Worm (Caenorhabditis elegans) whole organism, young adult: ENCODE data around the gene C40H1.3.

ENCODE experiments used
- B0261.1 ChIP-seq: sonication (generic microtip); optimal IDR thresholded peaks from 2 replicates; lab custom pipeline; 2016; ENCODE audit warnings: mild to moderate bottlenecking, missing genetic modification characterization, moderate library complexity, missing compliant biosample characterization
- C06A6.2 ChIP-seq: fragments of 200-800 bp; sonication (Bioruptor generic); conservative IDR thresholded peaks from 2 replicates; pipeline ENCODE4 v1.3.6; 2022; ENCODE audit warnings: missing genetic modification characterization, missing compliant biosample characterization
- F10E7.11 ChIP-seq: sonication (generic microtip); optimal IDR thresholded peaks from 2 replicates; lab custom pipeline; 2017; ENCODE audit warnings: mild to moderate bottlenecking, missing genetic modification characterization, moderate library complexity, missing compliant biosample characterization
- F37B4.10 ChIP-seq: fragments of 200-800 bp; sonication (Bioruptor generic); IDR thresholded peaks from 2 replicates; pipeline ENCODE4 v1.3.6; 2022; ENCODE audit warnings: missing genetic modification characterization, missing compliant biosample characterization
- F39B2.1 ChIP-seq: fragments of 200-800 bp; sonication (Bioruptor generic); IDR thresholded peaks from 2 replicates; pipeline ENCODE4 v1.3.6; 2022; ENCODE audit warnings: missing genetic modification reagents, missing genetic modification characterization, missing compliant biosample characterization
- K12H6.12 ChIP-seq: fragments of 200-800 bp; sonication (Bioruptor generic); optimal IDR thresholded peaks from 2 replicates; lab custom pipeline; 2018; ENCODE audit warnings: mild to moderate bottlenecking, missing genetic modification characterization, missing compliant biosample characterization
- Y53F4B.3 ChIP-seq: fragments of 200-800 bp; sonication (Bioruptor generic); IDR thresholded peaks from 2 replicates; pipeline ENCODE4 v1.3.6; 2022; ENCODE audit warnings: missing genetic modification reagents, missing genetic modification characterization, missing compliant biosample characterization
- Y56A3A.18 ChIP-seq: fragments of 200-800 bp; sonication (Bioruptor generic); IDR thresholded peaks from 2 replicates; pipeline ENCODE4 v1.3.6; 2022; ENCODE audit warnings: missing genetic modification reagents, missing genetic modification characterization, missing compliant biosample characterization
- Y95B8A.8 ChIP-seq: fragments of 200-800 bp; sonication (Bioruptor generic); IDR thresholded peaks from 2 replicates; pipeline ENCODE4 v1.3.6; 2022; ENCODE audit warnings: missing genetic modification reagents, missing genetic modification characterization, missing compliant biosample characterization
- aptf-3 ChIP-seq: fragments of 200-800 bp; sonication (Bioruptor generic); IDR thresholded peaks from 2 replicates; pipeline ENCODE4 v1.3.6; 2022; ENCODE audit warnings: missing genetic modification characterization, missing compliant biosample characterization
- attf-5 ChIP-seq: fragments of 200-800 bp; sonication (Bioruptor generic); optimal IDR thresholded peaks from 2 replicates; lab custom pipeline; 2018; ENCODE audit warnings: mild to moderate bottlenecking, missing genetic modification characterization, missing compliant biosample characterization
- attf-6 ChIP-seq: fragments of 200-800 bp; sonication (Bioruptor generic); IDR thresholded peaks from 2 replicates; pipeline ENCODE4 v1.3.6; 2022; ENCODE audit warnings: missing genetic modification reagents, missing genetic modification characterization, missing compliant biosample characterization
- bed-1 ChIP-seq: fragments of 200-800 bp; sonication (Bioruptor generic); IDR thresholded peaks from 2 replicates; pipeline ENCODE4 v1.3.6; 2022; ENCODE audit warnings: missing genetic modification reagents, missing genetic modification characterization, missing compliant biosample characterization
- cebp-1 ChIP-seq, 2 experiments: fragments of 200-800 bp in 1 of 2; sonication (Bioruptor generic) in 1 of 2; sonication (generic microtip) in 1 of 2; IDR thresholded peaks in 1 of 2; optimal IDR thresholded peaks in 1 of 2; 2 replicates each; pipeline versions ENCODE4 v1.3.6 to Lab custom; 2017 to 2022; ENCODE audit warnings: missing compliant biosample characterization in 2 of 2, missing genetic modification characterization in 2 of 2, mild to moderate bottlenecking in 1 of 2, missing genetic modification reagents in 1 of 2, moderate library complexity in 1 of 2
- ceh-40 ChIP-seq: fragments of 200-800 bp; sonication (Bioruptor generic); IDR thresholded peaks from 2 replicates; pipeline ENCODE4 v1.3.6; 2022; ENCODE audit warnings: missing genetic modification characterization, missing compliant biosample characterization
- ceh-58 ChIP-seq: fragments of 200-800 bp; sonication (Bioruptor generic); IDR thresholded peaks from 2 replicates; pipeline ENCODE4 v1.3.6; 2022; ENCODE audit warnings: missing genetic modification characterization, missing compliant biosample characterization
- ceh-79 ChIP-seq: sonication (generic microtip); optimal IDR thresholded peaks from 2 replicates; lab custom pipeline; 2017; ENCODE audit warnings: mild to moderate bottlenecking, missing genetic modification characterization, missing compliant biosample characterization
- dox-1 ChIP-seq: fragments of 200-800 bp; sonication (Bioruptor generic); IDR thresholded peaks from 2 replicates; pipeline ENCODE4 v1.3.6; 2022; ENCODE audit warnings: missing genetic modification reagents, missing genetic modification characterization, missing compliant biosample characterization
- dpl-1 ChIP-seq: fragments of 150-350 bp; optimal IDR thresholded peaks from 2 replicates; lab custom pipeline; 2014; ENCODE audit warnings: missing biosample characterization, missing genetic modification reagents, missing genetic modification characterization
- egl-18 ChIP-seq: fragments of 200-800 bp; sonication (Bioruptor generic); IDR thresholded peaks from 2 replicates; pipeline ENCODE4 v1.3.6; 2022; ENCODE audit warnings: missing genetic modification reagents, missing genetic modification characterization, missing compliant biosample characterization
- egl-44 ChIP-seq: fragments of 200-800 bp; sonication (Bioruptor generic); IDR thresholded peaks from 2 replicates; pipeline ENCODE4 v1.3.6; 2022; ENCODE audit warnings: missing genetic modification reagents, missing genetic modification characterization, missing compliant biosample characterization
- him-1 ChIP-seq: sonication (generic microtip); optimal IDR thresholded peaks from 2 replicates; lab custom pipeline; 2016; ENCODE audit warnings: missing genotype, missing genetic modification reagents, missing genetic modification characterization, missing compliant biosample characterization
- hlh-26 ChIP-seq: fragments of 200-800 bp; sonication (Bioruptor generic); conservative IDR thresholded peaks from 2 replicates; pipeline ENCODE4 v1.3.6; 2022; ENCODE audit warnings: missing genetic modification reagents, missing genetic modification characterization, missing compliant biosample characterization
- hmg-20 ChIP-seq: fragments of 200-800 bp; sonication (Bioruptor generic); IDR thresholded peaks from 2 replicates; pipeline ENCODE4 v1.3.6; 2022; ENCODE audit warnings: missing genetic modification reagents, missing genetic modification characterization, missing compliant biosample characterization
- hsf-1 ChIP-seq: fragments of 200-800 bp; sonication (Bioruptor generic); IDR thresholded peaks from 2 replicates; pipeline ENCODE4 v1.3.6; 2022; ENCODE audit warnings: missing genetic modification reagents, missing genetic modification characterization, missing compliant biosample characterization
- lag-1 ChIP-seq: fragments of 200-800 bp; sonication (Bioruptor generic); IDR thresholded peaks from 2 replicates; pipeline ENCODE4 v1.3.6; 2022; ENCODE audit warnings: missing genetic modification reagents, missing genetic modification characterization, missing compliant biosample characterization
- let-607 ChIP-seq, 2 experiments: fragments of 200-800 bp in 1 of 2; sonication (Bioruptor generic) in 1 of 2; sonication (generic microtip) in 1 of 2; optimal IDR thresholded peaks; 2 replicates each; lab custom pipeline; 2016 to 2018; ENCODE audit warnings: mild to moderate bottlenecking in 2 of 2, missing compliant biosample characterization in 2 of 2, missing genetic modification characterization in 2 of 2, moderate library complexity in 2 of 2, missing genotype in 1 of 2
- lin-35 ChIP-seq, 3 experiments: fragments of 150-350 bp in 2 of 3; sonication (generic microtip) in 1 of 3; optimal IDR thresholded peaks; 2 replicates each; lab custom pipeline; 2014 to 2018; ENCODE audit warnings: missing biosample characterization in 3 of 3, missing genetic modification characterization in 3 of 3, missing genetic modification reagents in 3 of 3
- lsy-27 ChIP-seq: sonication (generic microtip); optimal IDR thresholded peaks from 2 replicates; lab custom pipeline; 2017; ENCODE audit warnings: missing genetic modification characterization, mild to moderate bottlenecking, missing compliant biosample characterization, antibody characterized with exemption, missing genotype, borderline replicate concordance; ENCODE audit not compliant: insufficient read depth
- madf-6 ChIP-seq: fragments of 200-800 bp; sonication (Bioruptor generic); IDR thresholded peaks from 2 replicates; pipeline ENCODE4 v1.3.6; 2022; ENCODE audit warnings: missing genetic modification reagents, missing genetic modification characterization, missing compliant biosample characterization
- mel-28 ChIP-seq: sonication (generic microtip); optimal IDR thresholded peaks from 2 replicates; lab custom pipeline; 2016; ENCODE audit warnings: borderline replicate concordance, mild to moderate bottlenecking, missing genetic modification characterization, missing compliant biosample characterization
- mxl-1 ChIP-seq: sonication (generic microtip); optimal IDR thresholded peaks from 2 replicates; lab custom pipeline; 2016; ENCODE audit warnings: missing genetic modification characterization, missing compliant biosample characterization
- nfyb-1 ChIP-seq: fragments of 200-800 bp; sonication (Bioruptor generic); IDR thresholded peaks from 2 replicates; pipeline ENCODE4 v1.3.6; 2022; ENCODE audit warnings: missing genetic modification reagents, missing genetic modification characterization, missing compliant biosample characterization
- nhr-179 ChIP-seq: sonication (generic microtip); optimal IDR thresholded peaks from 2 replicates; lab custom pipeline; 2016; ENCODE audit warnings: mild to moderate bottlenecking, missing genetic modification characterization, missing compliant biosample characterization
- nhr-90 ChIP-seq: sonication (generic microtip); optimal IDR thresholded peaks from 2 replicates; lab custom pipeline; 2016; ENCODE audit warnings: missing genotype, mild to moderate bottlenecking, missing genetic modification characterization, missing compliant biosample characterization
- pbrm-1 ChIP-seq: fragments of 200-800 bp; sonication (Bioruptor generic); IDR thresholded peaks from 2 replicates; pipeline ENCODE4 v1.3.6; 2022; ENCODE audit warnings: missing genetic modification reagents, missing genetic modification characterization, missing compliant biosample characterization
- snpc-3.4 ChIP-seq: sonication (generic microtip); optimal IDR thresholded peaks from 2 replicates; lab custom pipeline; 2017; ENCODE audit warnings: missing genetic modification characterization, mild to moderate bottlenecking, missing compliant biosample characterization, antibody characterized with exemption, moderate library complexity, missing genotype, missing genetic modification reagents
- snpc-4 ChIP-seq, 5 experiments: fragments of 150-350 bp in 1 of 5; sonication (generic microtip) in 4 of 5; optimal IDR thresholded peaks; 2 replicates each; lab custom pipeline; 2014 to 2018; ENCODE audit warnings: missing genetic modification characterization in 5 of 5, missing biosample characterization in 3 of 5, antibody characterized with exemption in 2 of 5, mild to moderate bottlenecking in 2 of 5, missing compliant biosample characterization in 2 of 5, missing genotype in 2 of 5, moderate library complexity in 2 of 5, missing genetic modification reagents in 1 of 5
- somi-1 ChIP-seq: fragments of 200-800 bp; sonication (Bioruptor generic); optimal IDR thresholded peaks from 2 replicates; lab custom pipeline; 2018; ENCODE audit warnings: mild to moderate bottlenecking, missing genetic modification characterization, missing compliant biosample characterization
- zfh-2 ChIP-seq: fragments of 200-800 bp; sonication (Bioruptor generic); conservative IDR thresholded peaks from 2 replicates; pipeline ENCODE4 v1.3.6; 2022; ENCODE audit warnings: missing genetic modification reagents, missing genetic modification characterization, missing compliant biosample characterization
- ztf-26 ChIP-seq: sonication (generic microtip); optimal IDR thresholded peaks from 2 replicates; lab custom pipeline; 2017; ENCODE audit warnings: missing genetic modification characterization, missing compliant biosample characterization
- ztf-28 ChIP-seq: fragments of 200-800 bp; sonication (Bioruptor generic); IDR thresholded peaks from 2 replicates; pipeline ENCODE4 v1.3.6; 2022; ENCODE audit warnings: missing genetic modification reagents, missing genetic modification characterization, missing compliant biosample characterization
- ztf-3 ChIP-seq: fragments of 200-800 bp; sonication (Bioruptor generic); optimal IDR thresholded peaks from 2 replicates; lab custom pipeline; 2018; ENCODE audit warnings: mild to moderate bottlenecking, missing genetic modification characterization, missing compliant biosample characterization

The C40H1.3 gene

DNA sequence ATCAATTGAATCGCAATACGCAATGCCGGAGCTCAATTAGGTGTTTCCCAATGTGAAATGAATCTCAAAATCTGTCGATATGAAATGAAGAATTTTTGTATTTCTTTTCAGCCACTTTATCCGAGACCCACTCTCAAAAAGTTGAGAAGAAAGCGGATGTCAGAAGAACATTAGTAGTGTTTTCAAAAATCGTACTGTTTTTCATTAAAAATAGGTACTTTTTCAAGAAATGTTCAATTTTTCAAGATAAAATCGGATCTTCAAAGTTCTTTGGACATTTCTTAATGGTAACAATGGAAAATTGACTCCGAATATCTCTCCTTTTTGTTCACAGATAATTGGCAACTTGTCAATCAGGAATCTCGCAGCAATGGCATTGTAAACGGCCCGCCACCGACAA, 32.1 kb upstream of the C40H1.3 start, which contains the start of gene flp-25:
Gene flp-25, plus strand, starts transcription at position 301 of the 400 bp plus-strand sequence.
- no peak for TF ChIP-seq mxl-1 (tag; lab: Kevin White, UChicago)
- no peak for TF ChIP-seq ceh-58 (GFP tag; lab: Robert Waterston, UW)
- TF ChIP-seq bed-1 (GFP tag; lab: Robert Waterston, UW) = no peak
- no peak for TF ChIP-seq lin-35 (GFP tag; optimal IDR thresholded peaks at IDR 0.05; lab: Kevin White, UChicago)
- TF ChIP-seq lag-1 (GFP tag; lab: Robert Waterston, UW) = no peak
- no peak for TF ChIP-seq C06A6.2
- TF ChIP-seq pbrm-1 (GFP tag; lab: Robert Waterston, UW) = no peak
- TF ChIP-seq somi-1 (GFP tag; lab: Kevin White, UChicago) = no peak
- no peak for TF ChIP-seq hmg-20
- TF ChIP-seq nfyb-1 (GFP tag; lab: Robert Waterston, UW) = no peak
- TF ChIP-seq F10E7.11 (tag; lab: Kevin White, UChicago) = no peak
- no peak for TF ChIP-seq dox-1 (GFP tag; lab: Robert Waterston, UW)
- no peak for TF ChIP-seq cebp-1 (GFP tag; IDR thresholded peaks at IDR 0.05; lab: Robert Waterston, UW)
- TF ChIP-seq cebp-1 (tag; optimal IDR thresholded peaks at IDR 0.05; lab: Kevin White, UChicago) = no peak
- TF ChIP-seq aptf-3 (GFP tag; lab: Robert Waterston, UW) = no peak
- no peak for TF ChIP-seq ztf-26 (tag; lab: Kevin White, UChicago)
- no peak for TF ChIP-seq K12H6.12
- TF ChIP-seq dpl-1 (GFP tag; lab: Kevin White, UChicago) = no peak
- TF ChIP-seq nhr-90 (tag; lab: Kevin White, UChicago) = no peak
- TF ChIP-seq him-1 (tag; lab: Kevin White, UChicago) = no peak
- TF ChIP-seq hsf-1 (GFP tag; lab: Robert Waterston, UW) = no peak

DNA sequence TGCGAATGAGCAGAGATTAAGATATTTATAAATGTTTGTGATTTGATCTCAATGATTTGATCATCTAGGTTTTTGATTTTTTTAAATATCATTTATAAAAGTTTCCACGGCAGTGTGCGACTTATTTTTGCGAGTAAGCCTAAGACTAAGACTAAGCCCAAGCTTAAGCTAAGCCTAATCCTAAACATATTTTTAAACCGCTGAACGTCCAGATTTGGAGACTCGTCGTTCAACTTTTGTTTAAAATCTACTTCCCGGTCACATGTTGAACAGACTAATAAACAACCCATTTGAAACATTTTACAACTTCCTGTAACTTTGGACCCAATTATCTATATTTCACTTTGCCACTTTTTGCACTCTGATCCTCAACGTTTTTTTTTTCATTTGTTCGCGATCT, 29.9 kb upstream of the C40H1.3 start, which contains the start of gene K04H4.5:
Gene K04H4.5, plus strand, starts transcription at position 301 of the 400 bp plus-strand sequence.
- TF ChIP-seq F37B4.10 (GFP tag; lab: Robert Waterston, UW) (no peak), ceh-79 (no peak), Y53F4B.3 (no peak), egl-44 (GFP tag; lab: Robert Waterston, UW) (no peak), hlh-26 (GFP tag; lab: Robert Waterston, UW) (no peak), ceh-40 (GFP tag; lab: Robert Waterston, UW) (no peak), F39B2.1 (no peak), mel-28 (tag; lab: Kevin White, UChicago) (no peak), attf-5 (GFP tag; lab: Kevin White, UChicago) (no peak), Y95B8A.8 (GFP tag; lab: Robert Waterston, UW) (no peak), egl-18 (GFP tag; lab: Robert Waterston, UW) (no peak), snpc-3.4 (tag; lab: Kevin White, UChicago) (no peak), dox-1 (GFP tag; lab: Robert Waterston, UW) (no peak), Y56A3A.18 (no peak)

DNA sequence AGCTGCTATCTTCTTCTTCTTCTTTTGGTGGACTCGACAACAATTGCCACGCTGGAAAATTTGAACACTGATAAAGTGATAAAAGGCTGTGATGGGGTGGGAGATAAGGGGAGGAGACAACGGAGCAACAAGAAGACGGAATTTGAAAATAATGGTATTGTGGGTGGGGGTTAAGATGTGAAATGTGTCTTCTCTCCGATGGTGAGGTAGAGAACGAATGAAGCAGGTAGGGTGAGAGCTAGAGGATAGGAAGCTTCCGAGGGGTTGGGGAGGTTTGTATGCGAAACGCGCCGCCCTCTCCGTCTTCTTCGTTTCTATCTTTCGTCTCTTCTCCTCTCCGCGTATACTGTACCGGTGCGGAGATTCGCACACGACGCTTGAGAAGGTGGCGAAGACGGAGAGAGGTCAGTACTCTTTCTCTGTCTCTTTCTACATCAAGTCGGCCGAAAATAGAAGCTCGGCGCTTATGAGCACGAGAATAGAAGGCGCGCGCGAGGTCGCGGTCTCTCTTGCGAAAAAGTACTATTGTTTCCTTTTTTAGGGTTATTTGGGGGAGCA, 26.3 kb upstream of the C40H1.3 start, which contains the start of gene chtb-1:
Gene chtb-1, minus strand, starts transcription at position 51 of the 558 bp plus-strand sequence.
- no peak for TF ChIP-seq F10E7.11 (tag; lab: Kevin White, UChicago)
- TF ChIP-seq snpc-4 (GFP tag; optimal IDR thresholded peaks at IDR 0.05; lab: Kevin White, UChicago) = no peak
- TF ChIP-seq snpc-4 (tag; optimal IDR thresholded peaks at IDR 0.05; lab: Kevin White, UChicago) = no peak
- TF ChIP-seq hmg-20 = no peak
- TF ChIP-seq let-607 (tag; optimal IDR thresholded peaks at IDR 0.05; lab: Kevin White, UChicago) = no peak
- peak; percentile 61; the same call in 1 of the 2 replicates for TF ChIP-seq zfh-2 (GFP tag; lab: Robert Waterston, UW)
- TF ChIP-seq lsy-27 (tag; lab: Kevin White, UChicago) = no peak
- no peak for TF ChIP-seq B0261.1 (tag; lab: Kevin White, UChicago)
- TF ChIP-seq ztf-3 = no peak
- TF ChIP-seq attf-6 (GFP tag; lab: Robert Waterston, UW) = no peak
- no peak for TF ChIP-seq him-1 (tag; lab: Kevin White, UChicago)
- no peak for TF ChIP-seq nhr-179 (tag; lab: Kevin White, UChicago)
- TF ChIP-seq ztf-28 (GFP tag; lab: Robert Waterston, UW) = 0 out of 2 replicates have a peak, but pooled peaks have one; percentile 5
- TF ChIP-seq madf-6 = no peak
